Fruit fly (Drosophila melanogaster): Measurements from ENCODE around the gene CG8630.

CG8630 gene

DNA sequence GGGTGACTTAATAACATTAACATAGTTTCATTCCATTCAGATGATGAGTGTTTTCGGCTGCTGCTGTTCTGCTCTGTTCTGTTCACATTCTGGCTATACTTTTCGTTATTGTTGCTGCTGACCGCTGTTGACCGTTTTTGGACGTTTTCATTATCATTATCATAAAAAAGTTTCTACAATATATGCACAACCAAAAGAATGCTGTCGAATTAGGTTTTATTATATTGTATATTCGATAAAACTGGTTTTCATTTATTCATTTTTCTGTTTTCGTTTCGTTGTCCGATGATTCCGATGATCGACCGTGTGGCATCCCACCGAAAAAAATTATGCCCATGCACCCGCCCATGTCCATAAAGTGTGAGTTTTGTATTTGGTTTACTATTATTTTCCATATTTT, 53.5 kb downstream of the CG8630 start:
- TF ChIP-seq CG17801 (GFP tag; optimal IDR thresholded peaks at IDR 0.05; ENCODE audit: partially characterized antibody) = no peak

DNA sequence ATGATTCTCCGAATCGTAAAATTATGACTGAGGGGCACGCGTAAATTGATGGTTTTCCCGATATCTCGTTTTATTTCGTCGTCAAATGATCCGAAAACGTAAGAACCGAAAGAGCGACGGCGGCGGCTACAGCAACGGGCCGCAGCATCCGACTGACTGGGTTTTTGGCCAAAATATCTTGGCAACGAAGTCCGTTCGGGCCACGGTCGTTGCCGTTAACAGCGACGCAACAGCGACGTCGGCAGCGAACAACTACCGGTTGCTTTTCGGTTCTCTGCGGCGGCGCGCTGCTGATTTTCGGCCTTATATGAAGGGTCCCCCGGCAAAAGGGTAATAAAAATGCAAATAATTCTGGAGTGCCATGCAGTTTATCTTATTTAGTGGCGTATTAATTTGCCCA, 54.5 kb downstream of the CG8630 start, which contains the start of gene PK2-R2:
TSS of gene PK2-R2 (minus strand) at position 160 of the 400 bp plus-strand sequence.
- TF ChIP-seq CG17801 (GFP tag; optimal IDR thresholded peaks at IDR 0.05; ENCODE audit: partially characterized antibody) = no peak

Data from ovary, adult (tissue).